Fruit fly (Drosophila melanogaster): ENCODE data around the gene CG3436.

CG3436 gene

dm6 chr2L:138063-138462, 17.8 kb upstream of the CG3436 start:
- TF ChIP-seq svp (GFP tag) (peak; percentile 16), Eip78C (GFP tag) (peak; percentile 38), spab (GFP tag; optimal IDR thresholded peaks at IDR 0.05) (no peak)

dm6 chr2L:139610-140009, 16.2 kb upstream of the CG3436 start:
- TF ChIP-seq Met (GFP tag; optimal IDR thresholded peaks at IDR 0.05): peak; percentile 21
- peak; percentile 3 for TF ChIP-seq CG10631 (GFP tag; optimal IDR thresholded peaks at IDR 0.05)
- no peak for TF ChIP-seq cyc (GFP tag; optimal IDR thresholded peaks at IDR 0.05)
- peak; percentile 19 for TF ChIP-seq Eip78C (GFP tag)
- TF ChIP-seq CG6276 (GFP tag; optimal IDR thresholded peaks at IDR 0.05): no peak
- no peak for TF ChIP-seq topi (GFP tag; optimal IDR thresholded peaks at IDR 0.05)
- TF ChIP-seq vri (GFP tag; optimal IDR thresholded peaks at IDR 0.05): peak; percentile 90
- peak; percentile 61 for TF ChIP-seq svp (GFP tag)
- TF ChIP-seq CG6792 (GFP tag; optimal IDR thresholded peaks at IDR 0.05): no peak
- TF ChIP-seq Smox (GFP tag; optimal IDR thresholded peaks at IDR 0.05): no peak

dm6 chr2L:140849-141248, 15.0 kb upstream of the CG3436 start, which contains the start of the genes CG31975 and ovm:
TSS of gene CG31975 (minus strand) at chr2L:140992.
TSS of gene ovm (minus strand) at chr2L:140992.
- TF ChIP-seq topi (GFP tag; optimal IDR thresholded peaks at IDR 0.05) (no peak), svp (GFP tag) (peak; percentile 70), dsx (GFP tag; optimal IDR thresholded peaks at IDR 0.05; ENCODE audit: poor library complexity, severe bottlenecking) (no peak)

dm6 chr2L:143088-143487, 12.7 kb upstream of the CG3436 start, which contains the start of the genes CG31974 and CG11454:
TSS of gene CG31974 (minus strand) at chr2L:143091.
TSS of gene CG11454 (plus strand) at chr2L:143323.
- TF ChIP-seq CG1621 (tag; optimal IDR thresholded peaks at IDR 0.05) (peak; percentile 83), acj6 (GFP tag; optimal IDR thresholded peaks at IDR 0.05) (no peak)

dm6 chr2L:146503-146902, 9.3 kb upstream of the CG3436 start:
- TF ChIP-seq Hr4 (GFP tag; optimal IDR thresholded peaks at IDR 0.05) (no peak), CG15336 (GFP tag; IDR thresholded peaks at IDR 0.05) (no peak), Smox (GFP tag; optimal IDR thresholded peaks at IDR 0.05) (no peak), CG10669 (GFP tag; optimal IDR thresholded peaks at IDR 0.05) (no peak), CG9139 (GFP tag; optimal IDR thresholded peaks at IDR 0.05) (no peak)

dm6 chr2L:153142-153541, 2.7 kb upstream of the CG3436 start, which contains the start of gene CG42399:
TSS of gene CG42399 (minus strand) at chr2L:153300.
- TF ChIP-seq pdm3 (GFP tag; optimal IDR thresholded peaks at IDR 0.05) (no peak), lz (GFP tag; optimal IDR thresholded peaks at IDR 0.05) (no peak), CG3032 (tag; optimal IDR thresholded peaks at IDR 0.05) (no peak), CG32006 (GFP tag; optimal IDR thresholded peaks at IDR 0.05) (no peak), CG16779 (tag; optimal IDR thresholded peaks at IDR 0.05) (no peak), Hr38 (GFP tag; optimal IDR thresholded peaks at IDR 0.05) (no peak), CG8319 (GFP tag; optimal IDR thresholded peaks at IDR 0.05) (no peak), Sox15 (GFP tag; optimal IDR thresholded peaks at IDR 0.05) (no peak), ss (GFP tag; optimal IDR thresholded peaks at IDR 0.05) (no peak), CG6792 (GFP tag; optimal IDR thresholded peaks at IDR 0.05) (no peak), Sox102F (GFP tag; optimal IDR thresholded peaks at IDR 0.05) (no peak), vri (GFP tag; optimal IDR thresholded peaks at IDR 0.05) (no peak), CG6163 (GFP tag; IDR thresholded peaks at IDR 0.05) (no peak), CG3919 (GFP tag; optimal IDR thresholded peaks at IDR 0.05) (no peak), CG8119 (GFP tag; IDR thresholded peaks at IDR 0.05) (no peak), CG15336 (GFP tag; IDR thresholded peaks at IDR 0.05) (no peak), eg (GFP tag; IDR thresholded peaks at IDR 0.05) (no peak), CG7368 (GFP tag; optimal IDR thresholded peaks at IDR 0.05) (no peak), CG8632 (GFP tag; optimal IDR thresholded peaks at IDR 0.05) (no peak), topi (GFP tag; optimal IDR thresholded peaks at IDR 0.05) (no peak)

Data from whole organism, prepupa.